Worm (Caenorhabditis elegans) whole organism, L1 larva: ENCODE results near the gene cyp-14A1.
A peak's percentile ranks its signal among the peaks of the same experiment; 100 is the strongest.

ENCODE experiments used
- C34B4.2 ChIP-seq: sonication (generic microtip); optimal IDR thresholded peaks from 2 replicates; lab custom pipeline; 2017; ENCODE audit warnings: mild to moderate bottlenecking, missing genetic modification characterization, missing compliant biosample characterization
- alr-1 ChIP-seq: fragments of 200-800 bp; sonication (Bioruptor generic); optimal IDR thresholded peaks from 2 replicates; lab custom pipeline; 2018; ENCODE audit warnings: borderline replicate concordance, mild to moderate bottlenecking, missing genetic modification characterization, missing compliant biosample characterization
- aly-2 ChIP-seq: fragments of 150-350 bp; optimal IDR thresholded peaks from 2 replicates; lab custom pipeline; 2014; ENCODE audit warnings: missing biosample characterization, missing genetic modification characterization
- ceh-63 ChIP-seq: fragments of 200-800 bp; sonication (Bioruptor generic); optimal IDR thresholded peaks from 2 replicates; lab custom pipeline; 2018; ENCODE audit warnings: mild to moderate bottlenecking, missing genetic modification characterization, missing compliant biosample characterization
- ceh-8 ChIP-seq: fragments of 200-800 bp; sonication (Bioruptor generic); optimal IDR thresholded peaks from 2 replicates; lab custom pipeline; 2018; ENCODE audit warnings: mild to moderate bottlenecking, missing genetic modification characterization, moderate library complexity, missing compliant biosample characterization
- ceh-88 ChIP-seq: fragments of 200-800 bp; sonication (Bioruptor generic); IDR thresholded peaks from 2 replicates; pipeline ENCODE4 v1.3.6; 2022; ENCODE audit warnings: missing genetic modification characterization, missing compliant biosample characterization
- ces-1 ChIP-seq: fragments of 150-350 bp; optimal IDR thresholded peaks from 2 replicates; lab custom pipeline; 2014; ENCODE audit warnings: missing biosample characterization, missing genetic modification reagents, missing genetic modification characterization
- dpl-1 ChIP-seq, 3 experiments: fragments of 150-350 bp in 2 of 3; sonication (generic microtip) in 1 of 3; optimal IDR thresholded peaks; 2 replicates each; lab custom pipeline; 2014 to 2017; ENCODE audit warnings: missing biosample characterization in 3 of 3, missing genetic modification characterization in 3 of 3, missing genetic modification reagents in 3 of 3
- dsc-1 ChIP-seq: sonication (generic microtip); optimal IDR thresholded peaks from 2 replicates; lab custom pipeline; 2016; ENCODE audit warnings: mild to moderate bottlenecking, missing genetic modification characterization, missing compliant biosample characterization
- egl-27 ChIP-seq, 2 experiments: fragments of 150-350 bp in 1 of 2; sonication (generic microtip); optimal IDR thresholded peaks; 3 replicates each; lab custom pipeline; 2017 to 2018; ENCODE audit warnings: missing biosample characterization in 2 of 2, missing genetic modification characterization in 2 of 2, missing genetic modification reagents in 2 of 2
- fkh-4 ChIP-seq: sonication (generic microtip); optimal IDR thresholded peaks from 2 replicates; lab custom pipeline; 2016; ENCODE audit warnings: missing compliant biosample characterization, missing genetic modification characterization, borderline replicate concordance
- fkh-8 ChIP-seq: sonication (generic microtip); optimal IDR thresholded peaks from 2 replicates; lab custom pipeline; 2016; ENCODE audit warnings: mild to moderate bottlenecking, missing genetic modification characterization, missing compliant biosample characterization
- fos-1 ChIP-seq: fragments of 150-350 bp; optimal IDR thresholded peaks from 2 replicates; lab custom pipeline; 2014; ENCODE audit warnings: missing biosample characterization, missing genetic modification characterization
- grh-1 ChIP-seq: fragments of 200-800 bp; sonication (Bioruptor generic); IDR thresholded peaks from 2 replicates; pipeline ENCODE4 v1.3.6; 2022; ENCODE audit warnings: missing genetic modification reagents, missing genetic modification characterization, missing compliant biosample characterization
- hlh-4 ChIP-seq: sonication (generic microtip); optimal IDR thresholded peaks from 2 replicates; lab custom pipeline; 2016; ENCODE audit warnings: mild to moderate bottlenecking, missing genetic modification characterization, missing compliant biosample characterization
- isw-1 ChIP-seq: fragments of 200-800 bp; sonication (Bioruptor generic); IDR thresholded peaks from 2 replicates; pipeline ENCODE4 v1.3.6; 2022; ENCODE audit warnings: missing genetic modification characterization, missing compliant biosample characterization
- lin-13 ChIP-seq: fragments of 150-350 bp; optimal IDR thresholded peaks from 2 replicates; lab custom pipeline; 2014; ENCODE audit warnings: missing biosample characterization, missing genetic modification reagents, missing genetic modification characterization
- lin-14 ChIP-seq: fragments of 200-800 bp; sonication (Bioruptor generic); optimal IDR thresholded peaks from 2 replicates; lab custom pipeline; 2018; ENCODE audit warnings: mild to moderate bottlenecking, missing genetic modification characterization, moderate library complexity, missing compliant biosample characterization
- lin-35 ChIP-seq, 2 experiments: fragments of 150-350 bp; optimal IDR thresholded peaks; 2 replicates each; lab custom pipeline; 2014; ENCODE audit warnings: missing biosample characterization in 2 of 2, missing genetic modification characterization in 2 of 2, missing genetic modification reagents in 2 of 2
- lir-3 ChIP-seq: sonication (generic microtip); optimal IDR thresholded peaks from 2 replicates; lab custom pipeline; 2016; ENCODE audit warnings: mild to moderate bottlenecking, missing genetic modification characterization, moderate library complexity, missing compliant biosample characterization; ENCODE audit not compliant: poor library complexity
- lsy-2 ChIP-seq, 2 experiments: fragments of 150-350 bp; optimal IDR thresholded peaks; 2 replicates each; lab custom pipeline; 2014; ENCODE audit warnings: missing biosample characterization in 2 of 2, missing genetic modification characterization in 2 of 2
- mab-9 ChIP-seq: fragments of 200-800 bp; sonication (Bioruptor generic); IDR thresholded peaks from 2 replicates; pipeline ENCODE4 v1.3.6; 2022; ENCODE audit warnings: missing genetic modification reagents, missing genetic modification characterization, missing compliant biosample characterization
- mdl-1 ChIP-seq, 2 experiments: fragments of 150-350 bp; optimal IDR thresholded peaks; 2 replicates each; lab custom pipeline; 2014 to 2017; ENCODE audit warnings: missing biosample characterization in 2 of 2, missing genetic modification characterization in 2 of 2, inconsistent platforms in 1 of 2
- mep-1 ChIP-seq: fragments of 150-350 bp; optimal IDR thresholded peaks from 2 replicates; lab custom pipeline; 2014; ENCODE audit warnings: missing biosample characterization, missing genetic modification characterization
- nhr-11 ChIP-seq: fragments of 150-350 bp; optimal IDR thresholded peaks from 2 replicates; lab custom pipeline; 2014; ENCODE audit warnings: missing biosample characterization, missing genetic modification characterization
- nhr-12 ChIP-seq: sonication (generic microtip); optimal IDR thresholded peaks from 2 replicates; lab custom pipeline; 2017; ENCODE audit warnings: missing biosample characterization, missing genetic modification characterization
- nhr-19 ChIP-seq: fragments of 200-800 bp; sonication (Bioruptor generic); conservative IDR thresholded peaks from 2 replicates; pipeline ENCODE4 v1.3.6; 2022; ENCODE audit warnings: missing genetic modification characterization, missing compliant biosample characterization
- nhr-237 ChIP-seq: fragments of 150-350 bp; optimal IDR thresholded peaks from 2 replicates; lab custom pipeline; 2014; ENCODE audit warnings: missing biosample characterization, missing genetic modification characterization
- nhr-28 ChIP-seq: fragments of 150-350 bp; optimal IDR thresholded peaks from 2 replicates; lab custom pipeline; 2014; ENCODE audit warnings: missing biosample characterization, missing genetic modification characterization
- nhr-47 ChIP-seq: sonication (generic microtip); optimal IDR thresholded peaks from 2 replicates; lab custom pipeline; 2016; ENCODE audit warnings: mild to moderate bottlenecking, missing genetic modification characterization, moderate library complexity, missing compliant biosample characterization
- nhr-77 ChIP-seq: fragments of 150-350 bp; optimal IDR thresholded peaks from 2 replicates; lab custom pipeline; 2014; ENCODE audit warnings: missing biosample characterization, missing genetic modification characterization
- nhr-84 ChIP-seq: sonication (generic microtip); optimal IDR thresholded peaks from 2 replicates; lab custom pipeline; 2017; ENCODE audit warnings: missing biosample characterization, missing genetic modification characterization
- nhr-85 ChIP-seq: sonication (generic microtip); peaks from one replicate; lab custom pipeline; 2016; ENCODE audit warnings: missing genetic modification characterization, inconsistent platforms, missing compliant biosample characterization
- nhr-90 ChIP-seq: sonication (generic microtip); optimal IDR thresholded peaks from 2 replicates; lab custom pipeline; 2016; ENCODE audit warnings: mild to moderate bottlenecking, missing genetic modification characterization, missing compliant biosample characterization; ENCODE audit not compliant: poor library complexity
- pqm-1 ChIP-seq: sonication (generic microtip); optimal IDR thresholded peaks from 3 replicates; lab custom pipeline; 2017; ENCODE audit warnings: missing biosample characterization, missing genetic modification characterization
- rnt-1 ChIP-seq: sonication (generic microtip); optimal IDR thresholded peaks from 2 replicates; lab custom pipeline; 2016; ENCODE audit warnings: mild to moderate bottlenecking, missing genetic modification characterization, moderate library complexity, missing compliant biosample characterization
- snu-23 ChIP-seq: sonication (generic microtip); optimal IDR thresholded peaks from 2 replicates; lab custom pipeline; 2016; ENCODE audit warnings: missing genetic modification characterization, missing compliant biosample characterization
- sox-4 ChIP-seq: sonication (generic microtip); optimal IDR thresholded peaks from 2 replicates; lab custom pipeline; 2016; ENCODE audit warnings: missing genetic modification characterization, missing compliant biosample characterization
- sptf-1 ChIP-seq: fragments of 150-350 bp; optimal IDR thresholded peaks from 2 replicates; lab custom pipeline; 2014; ENCODE audit warnings: missing biosample characterization, missing genetic modification characterization
- sup-37 ChIP-seq: fragments of 200-800 bp; sonication (Bioruptor generic); optimal IDR thresholded peaks from 2 replicates; lab custom pipeline; 2018; ENCODE audit warnings: mild to moderate bottlenecking, missing genetic modification characterization, missing compliant biosample characterization
- tbx-2 ChIP-seq: sonication (generic microtip); optimal IDR thresholded peaks from 2 replicates; lab custom pipeline; 2016; ENCODE audit warnings: missing genetic modification characterization, missing compliant biosample characterization
- unc-30 ChIP-seq: sonication (generic microtip); optimal IDR thresholded peaks from 2 replicates; lab custom pipeline; 2017; ENCODE audit warnings: missing biosample characterization, missing genetic modification characterization
- unc-86 ChIP-seq: sonication (generic microtip); optimal IDR thresholded peaks from 2 replicates; lab custom pipeline; 2016; ENCODE audit warnings: missing genetic modification characterization, missing compliant biosample characterization
- vab-15 ChIP-seq: sonication (generic microtip); optimal IDR thresholded peaks from 2 replicates; lab custom pipeline; 2017; ENCODE audit warnings: missing genotype, mild to moderate bottlenecking, missing genetic modification characterization, missing compliant biosample characterization
- zip-4 ChIP-seq: fragments of 200-800 bp; sonication (Bioruptor generic); optimal IDR thresholded peaks from 2 replicates; lab custom pipeline; 2018; ENCODE audit warnings: mild to moderate bottlenecking, missing genetic modification characterization, moderate library complexity, missing compliant biosample characterization
- ztf-11 ChIP-seq, 2 experiments: sonication (generic microtip); optimal IDR thresholded peaks; 2 replicates each; lab custom pipeline; 2016 to 2017; ENCODE audit warnings: missing genetic modification characterization in 2 of 2, missing biosample characterization in 1 of 2, missing compliant biosample characterization in 1 of 2

cyp-14A1 gene

ce11 chrX:13308745-13309144 is 41.6 kb upstream of the cyp-14A1 start, which contains the start of gene srxa-8:
TSS of gene srxa-8 (minus strand) at chrX:13308845.
- TF ChIP-seq ztf-11 (tag; optimal IDR thresholded peaks at IDR 0.05; lab: Kevin White, UChicago) (no peak), hlh-4 (tag; lab: Kevin White, UChicago) (no peak), snu-23 (GFP tag; lab: Kevin White, UChicago) (no peak), ceh-63 (no peak), pqm-1 (tag; lab: Kevin White, UChicago) (no peak), fkh-8 (tag; lab: Kevin White, UChicago) (no peak), unc-30 (tag; lab: Kevin White, UChicago) (no peak), sox-4 (tag; lab: Kevin White, UChicago) (no peak), nhr-12 (tag; lab: Kevin White, UChicago) (no peak), mdl-1 (tag; optimal IDR thresholded peaks at IDR 0.05; lab: Kevin White, UChicago) (no peak), mep-1 (tag; lab: Kevin White, UChicago) (no peak), lir-3 (tag; lab: Kevin White, UChicago) (no peak), rnt-1 (tag; lab: Kevin White, UChicago) (no peak), nhr-28 (tag; lab: Kevin White, UChicago) (no peak), lsy-2 (tag; optimal IDR thresholded peaks at IDR 0.05; lab: Kevin White, UChicago) (no peak), C34B4.2 (tag; lab: Kevin White, UChicago) (no peak), fkh-4 (no peak), sup-37 (no peak)

- TF ChIP-seq lin-35 (GFP tag; optimal IDR thresholded peaks at IDR 0.05; lab: Kevin White, UChicago) (no peak), mep-1 (tag; lab: Kevin White, UChicago) (no peak), unc-86 (no peak), dpl-1 (GFP tag; optimal IDR thresholded peaks at IDR 0.05; lab: Kevin White, UChicago) (no peak), nhr-19 (no peak), lir-3 (tag; lab: Kevin White, UChicago) (no peak), egl-27 (tag; optimal IDR thresholded peaks at IDR 0.05; lab: Kevin White, UChicago) (no peak), mab-9 (GFP tag; lab: Robert Waterston, UW) (no peak), zip-4 (GFP tag; lab: Kevin White, UChicago) (no peak)
Measured at ce11 chrX:13307852-13308251, 40.7 kb upstream of the cyp-14A1 start.

- TF ChIP-seq nhr-47 (tag; lab: Kevin White, UChicago): peak; percentile 87
- peak; percentile 80 for TF ChIP-seq fkh-8 (tag; lab: Kevin White, UChicago)
- TF ChIP-seq ces-1 (GFP tag; lab: Kevin White, UChicago): no peak
- TF ChIP-seq alr-1: no peak
- peak; percentile 4 for TF ChIP-seq nhr-237 (tag; lab: Kevin White, UChicago)
- TF ChIP-seq mdl-1 (tag; optimal IDR thresholded peaks at IDR 0.05; lab: Kevin White, UChicago): peak in 1 of 2 experiments; percentile 88
- TF ChIP-seq snu-23 (GFP tag; lab: Kevin White, UChicago): peak; percentile 92
- TF ChIP-seq sup-37: peak; percentile 7
- peak; percentile 83 for TF ChIP-seq nhr-90 (tag; lab: Kevin White, UChicago)
- TF ChIP-seq vab-15: peak; percentile 11
- no peak for TF ChIP-seq grh-1 (GFP tag; lab: Robert Waterston, UW)
- TF ChIP-seq sptf-1: no peak
- peak; percentile 76 for TF ChIP-seq ceh-8 (GFP tag; lab: Kevin White, UChicago)
- TF ChIP-seq nhr-11 (tag; lab: Kevin White, UChicago): no peak
- peak; percentile 84 for TF ChIP-seq dsc-1 (tag; lab: Kevin White, UChicago)
- peak; percentile 71 for TF ChIP-seq fos-1 (tag; lab: Kevin White, UChicago)
- TF ChIP-seq egl-27 (tag; optimal IDR thresholded peaks at IDR 0.05; lab: Kevin White, UChicago): peak in 1 of 2 experiments; percentile 59
- no peak for TF ChIP-seq ceh-63
- TF ChIP-seq lsy-2 (tag; optimal IDR thresholded peaks at IDR 0.05; lab: Kevin White, UChicago): peak; percentile 65 to 79
- TF ChIP-seq aly-2 (tag; lab: Kevin White, UChicago): peak; percentile 50
- TF ChIP-seq nhr-77: peak; percentile 53
- TF ChIP-seq mab-9 (GFP tag; lab: Robert Waterston, UW): no peak
- peak; percentile 72 for TF ChIP-seq tbx-2
- TF ChIP-seq nhr-85: peak; percentile 54
- TF ChIP-seq ceh-88 (GFP tag; lab: Robert Waterston, UW): no peak; the same call in 1 of the 2 replicates
- TF ChIP-seq lin-13 (GFP tag; lab: Kevin White, UChicago): peak; percentile 66
- TF ChIP-seq nhr-19: peak; percentile 83
- TF ChIP-seq nhr-84 (tag; lab: Kevin White, UChicago): no peak
- TF ChIP-seq isw-1 (GFP tag; lab: Robert Waterston, UW): peak; percentile 25; the same call in 1 of the 2 replicates
- TF ChIP-seq rnt-1 (tag; lab: Kevin White, UChicago): peak; percentile 83
- TF ChIP-seq sox-4 (tag; lab: Kevin White, UChicago): peak; percentile 60
- TF ChIP-seq unc-86: peak; percentile 58
- peak; percentile 88 for TF ChIP-seq lin-14 (GFP tag; lab: Kevin White, UChicago)
Measured at ce11 chrX:13306869-13307446, 39.8 kb upstream of the cyp-14A1 start.
